Worm (Caenorhabditis elegans) whole organism, young adult: Measurements from ENCODE around the gene hlh-27.

Source experiments
- C06A6.2 ChIP-seq: fragments of 200-800 bp; sonication (Bioruptor generic); conservative IDR thresholded peaks from 2 replicates; pipeline ENCODE4 v1.3.6; 2022; ENCODE audit warnings: missing genetic modification characterization, missing compliant biosample characterization
- D2030.7 ChIP-seq: fragments of 200-800 bp; sonication (Bioruptor generic); IDR thresholded peaks from 2 replicates; pipeline ENCODE4 v1.3.6; 2022; ENCODE audit warnings: missing genetic modification reagents, missing genetic modification characterization, missing compliant biosample characterization
- F33H1.4 ChIP-seq: fragments of 200-800 bp; sonication (Bioruptor generic); IDR thresholded peaks from 2 replicates; pipeline ENCODE4 v1.3.6; 2022; ENCODE audit warnings: missing genetic modification reagents, missing genetic modification characterization, missing compliant biosample characterization
- F39B2.1 ChIP-seq: fragments of 200-800 bp; sonication (Bioruptor generic); IDR thresholded peaks from 2 replicates; pipeline ENCODE4 v1.3.6; 2022; ENCODE audit warnings: missing genetic modification reagents, missing genetic modification characterization, missing compliant biosample characterization
- F52B5.7 ChIP-seq: sonication (generic microtip); optimal IDR thresholded peaks from 2 replicates; lab custom pipeline; 2016; ENCODE audit warnings: mild to moderate bottlenecking, missing genetic modification characterization, missing compliant biosample characterization
- F55B11.4 ChIP-seq: sonication (generic microtip); optimal IDR thresholded peaks from 2 replicates; lab custom pipeline; 2016; ENCODE audit warnings: missing compliant biosample characterization, missing genetic modification characterization, borderline replicate concordance; ENCODE audit not compliant: insufficient read depth
- T26A5.8 ChIP-seq: sonication (generic microtip); optimal IDR thresholded peaks from 2 replicates; lab custom pipeline; 2016; ENCODE audit warnings: missing genetic modification characterization, missing compliant biosample characterization
- Y53F4B.3 ChIP-seq: fragments of 200-800 bp; sonication (Bioruptor generic); IDR thresholded peaks from 2 replicates; pipeline ENCODE4 v1.3.6; 2022; ENCODE audit warnings: missing genetic modification reagents, missing genetic modification characterization, missing compliant biosample characterization
- attf-5 ChIP-seq: fragments of 200-800 bp; sonication (Bioruptor generic); optimal IDR thresholded peaks from 2 replicates; lab custom pipeline; 2018; ENCODE audit warnings: mild to moderate bottlenecking, missing genetic modification characterization, missing compliant biosample characterization
- bed-2 ChIP-seq: fragments of 200-800 bp; sonication (Bioruptor generic); IDR thresholded peaks from 2 replicates; pipeline ENCODE4 v1.3.6; 2022; ENCODE audit warnings: missing genetic modification reagents, missing genetic modification characterization, missing compliant biosample characterization
- ccch-3 ChIP-seq: fragments of 200-800 bp; sonication (Bioruptor generic); optimal IDR thresholded peaks from 2 replicates; lab custom pipeline; 2018; ENCODE audit warnings: mild to moderate bottlenecking, missing genetic modification characterization, missing compliant biosample characterization
- cebp-1 ChIP-seq, 2 experiments: fragments of 200-800 bp in 1 of 2; sonication (Bioruptor generic) in 1 of 2; sonication (generic microtip) in 1 of 2; IDR thresholded peaks in 1 of 2; optimal IDR thresholded peaks in 1 of 2; 2 replicates each; pipeline versions ENCODE4 v1.3.6 to Lab custom; 2017 to 2022; ENCODE audit warnings: missing compliant biosample characterization in 2 of 2, missing genetic modification characterization in 2 of 2, mild to moderate bottlenecking in 1 of 2, missing genetic modification reagents in 1 of 2, moderate library complexity in 1 of 2
- cebp-2 ChIP-seq: fragments of 200-800 bp; sonication (Bioruptor generic); IDR thresholded peaks from 2 replicates; pipeline ENCODE4 v1.3.6; 2022; ENCODE audit warnings: missing genetic modification characterization, missing compliant biosample characterization
- ceh-100 ChIP-seq: fragments of 200-800 bp; sonication (Bioruptor generic); IDR thresholded peaks from 2 replicates; pipeline ENCODE4 v1.3.6; 2022; ENCODE audit warnings: missing genetic modification reagents, missing genetic modification characterization, missing compliant biosample characterization
- ceh-27 ChIP-seq: fragments of 200-800 bp; sonication (Bioruptor generic); optimal IDR thresholded peaks from 2 replicates; lab custom pipeline; 2018; ENCODE audit warnings: mild to moderate bottlenecking, missing genetic modification characterization, moderate library complexity, missing compliant biosample characterization
- ceh-91 ChIP-seq: fragments of 200-800 bp; sonication (Bioruptor generic); IDR thresholded peaks from 2 replicates; pipeline ENCODE4 v1.3.6; 2022; ENCODE audit warnings: missing genetic modification reagents, missing genetic modification characterization, missing compliant biosample characterization
- chd-7 ChIP-seq: sonication (generic microtip); optimal IDR thresholded peaks from 2 replicates; lab custom pipeline; 2016; ENCODE audit warnings: mild to moderate bottlenecking, missing genetic modification characterization, moderate library complexity, missing compliant biosample characterization
- dox-1 ChIP-seq: fragments of 200-800 bp; sonication (Bioruptor generic); IDR thresholded peaks from 2 replicates; pipeline ENCODE4 v1.3.6; 2022; ENCODE audit warnings: missing genetic modification reagents, missing genetic modification characterization, missing compliant biosample characterization
- dpff-1 ChIP-seq: sonication (generic microtip); optimal IDR thresholded peaks from 2 replicates; lab custom pipeline; 2017; ENCODE audit warnings: mild to moderate bottlenecking, missing genetic modification characterization, missing compliant biosample characterization
- dpl-1 ChIP-seq: fragments of 150-350 bp; optimal IDR thresholded peaks from 2 replicates; lab custom pipeline; 2014; ENCODE audit warnings: missing biosample characterization, missing genetic modification reagents, missing genetic modification characterization
- efl-1 ChIP-seq: fragments of 150-350 bp; optimal IDR thresholded peaks from 2 replicates; lab custom pipeline; 2014; ENCODE audit warnings: missing biosample characterization, missing genetic modification reagents, missing genetic modification characterization
- him-1 ChIP-seq: sonication (generic microtip); optimal IDR thresholded peaks from 2 replicates; lab custom pipeline; 2016; ENCODE audit warnings: missing genotype, missing genetic modification reagents, missing genetic modification characterization, missing compliant biosample characterization
- hmg-1.2 ChIP-seq: fragments of 200-800 bp; sonication (Bioruptor generic); IDR thresholded peaks from 2 replicates; pipeline ENCODE4 v1.3.6; 2022; ENCODE audit warnings: missing genetic modification reagents, missing genetic modification characterization, missing compliant biosample characterization
- let-607 ChIP-seq, 2 experiments: fragments of 200-800 bp in 1 of 2; sonication (Bioruptor generic) in 1 of 2; sonication (generic microtip) in 1 of 2; optimal IDR thresholded peaks; 2 replicates each; lab custom pipeline; 2016 to 2018; ENCODE audit warnings: mild to moderate bottlenecking in 2 of 2, missing compliant biosample characterization in 2 of 2, missing genetic modification characterization in 2 of 2, moderate library complexity in 2 of 2, missing genotype in 1 of 2
- lin-35 ChIP-seq, 3 experiments: fragments of 150-350 bp in 2 of 3; sonication (generic microtip) in 1 of 3; optimal IDR thresholded peaks; 2 replicates each; lab custom pipeline; 2014 to 2018; ENCODE audit warnings: missing biosample characterization in 3 of 3, missing genetic modification characterization in 3 of 3, missing genetic modification reagents in 3 of 3
- lin-54 ChIP-seq: fragments of 200-800 bp; sonication (Bioruptor generic); optimal IDR thresholded peaks from 2 replicates; lab custom pipeline; 2018; ENCODE audit warnings: mild to moderate bottlenecking, missing genetic modification characterization, missing compliant biosample characterization
- lsl-1 ChIP-seq: fragments of 200-800 bp; sonication (Bioruptor generic); optimal IDR thresholded peaks from 2 replicates; lab custom pipeline; 2018; ENCODE audit warnings: mild to moderate bottlenecking, missing genetic modification characterization, moderate library complexity, missing compliant biosample characterization
- madf-3 ChIP-seq: fragments of 200-800 bp; sonication (Bioruptor generic); IDR thresholded peaks from 2 replicates; pipeline ENCODE4 v1.3.6; 2022; ENCODE audit warnings: missing genetic modification reagents, missing genetic modification characterization, missing compliant biosample characterization
- madf-6 ChIP-seq: fragments of 200-800 bp; sonication (Bioruptor generic); IDR thresholded peaks from 2 replicates; pipeline ENCODE4 v1.3.6; 2022; ENCODE audit warnings: missing genetic modification reagents, missing genetic modification characterization, missing compliant biosample characterization
- mcd-1 ChIP-seq: fragments of 200-800 bp; sonication (Bioruptor generic); IDR thresholded peaks from 2 replicates; pipeline ENCODE4 v1.3.6; 2022; ENCODE audit warnings: missing genetic modification reagents, missing genetic modification characterization, missing compliant biosample characterization
- nfyb-1 ChIP-seq: fragments of 200-800 bp; sonication (Bioruptor generic); IDR thresholded peaks from 2 replicates; pipeline ENCODE4 v1.3.6; 2022; ENCODE audit warnings: missing genetic modification reagents, missing genetic modification characterization, missing compliant biosample characterization
- nhr-120 ChIP-seq: fragments of 200-800 bp; sonication (Bioruptor generic); IDR thresholded peaks from 2 replicates; pipeline ENCODE4 v1.3.6; 2022; ENCODE audit warnings: missing genetic modification characterization, missing compliant biosample characterization
- rpc-1 ChIP-seq, 2 experiments: fragments of 150-350 bp in 1 of 2; sonication (generic microtip) in 1 of 2; optimal IDR thresholded peaks; 2 replicates each; lab custom pipeline; 2014 to 2018; ENCODE audit warnings: missing biosample characterization in 1 of 2, missing genetic modification characterization in 1 of 2, missing genetic modification reagents in 1 of 2, missing genotype in 1 of 2
- snpc-3.4 ChIP-seq: sonication (generic microtip); optimal IDR thresholded peaks from 2 replicates; lab custom pipeline; 2017; ENCODE audit warnings: missing genetic modification characterization, mild to moderate bottlenecking, missing compliant biosample characterization, antibody characterized with exemption, moderate library complexity, missing genotype, missing genetic modification reagents
- snpc-4 ChIP-seq, 5 experiments: fragments of 150-350 bp in 1 of 5; sonication (generic microtip) in 4 of 5; optimal IDR thresholded peaks; 2 replicates each; lab custom pipeline; 2014 to 2018; ENCODE audit warnings: missing genetic modification characterization in 5 of 5, missing biosample characterization in 3 of 5, antibody characterized with exemption in 2 of 5, mild to moderate bottlenecking in 2 of 5, missing compliant biosample characterization in 2 of 5, missing genotype in 2 of 5, moderate library complexity in 2 of 5, missing genetic modification reagents in 1 of 5
- sptf-2 ChIP-seq: fragments of 200-800 bp; sonication (Bioruptor generic); optimal IDR thresholded peaks from 2 replicates; lab custom pipeline; 2018; ENCODE audit warnings: mild to moderate bottlenecking, missing genetic modification characterization, missing compliant biosample characterization
- unc-62 ChIP-seq: fragments of 150-350 bp; optimal IDR thresholded peaks from 2 replicates; lab custom pipeline; 2014; ENCODE audit warnings: missing biosample characterization, missing genetic modification reagents, missing genetic modification characterization
- ztf-22 ChIP-seq: fragments of 200-800 bp; sonication (Bioruptor generic); optimal IDR thresholded peaks from 2 replicates; lab custom pipeline; 2018; ENCODE audit warnings: mild to moderate bottlenecking, missing genetic modification characterization, moderate library complexity, missing compliant biosample characterization
- ztf-28 ChIP-seq: fragments of 200-800 bp; sonication (Bioruptor generic); IDR thresholded peaks from 2 replicates; pipeline ENCODE4 v1.3.6; 2022; ENCODE audit warnings: missing genetic modification reagents, missing genetic modification characterization, missing compliant biosample characterization

The hlh-27 gene

DNA sequence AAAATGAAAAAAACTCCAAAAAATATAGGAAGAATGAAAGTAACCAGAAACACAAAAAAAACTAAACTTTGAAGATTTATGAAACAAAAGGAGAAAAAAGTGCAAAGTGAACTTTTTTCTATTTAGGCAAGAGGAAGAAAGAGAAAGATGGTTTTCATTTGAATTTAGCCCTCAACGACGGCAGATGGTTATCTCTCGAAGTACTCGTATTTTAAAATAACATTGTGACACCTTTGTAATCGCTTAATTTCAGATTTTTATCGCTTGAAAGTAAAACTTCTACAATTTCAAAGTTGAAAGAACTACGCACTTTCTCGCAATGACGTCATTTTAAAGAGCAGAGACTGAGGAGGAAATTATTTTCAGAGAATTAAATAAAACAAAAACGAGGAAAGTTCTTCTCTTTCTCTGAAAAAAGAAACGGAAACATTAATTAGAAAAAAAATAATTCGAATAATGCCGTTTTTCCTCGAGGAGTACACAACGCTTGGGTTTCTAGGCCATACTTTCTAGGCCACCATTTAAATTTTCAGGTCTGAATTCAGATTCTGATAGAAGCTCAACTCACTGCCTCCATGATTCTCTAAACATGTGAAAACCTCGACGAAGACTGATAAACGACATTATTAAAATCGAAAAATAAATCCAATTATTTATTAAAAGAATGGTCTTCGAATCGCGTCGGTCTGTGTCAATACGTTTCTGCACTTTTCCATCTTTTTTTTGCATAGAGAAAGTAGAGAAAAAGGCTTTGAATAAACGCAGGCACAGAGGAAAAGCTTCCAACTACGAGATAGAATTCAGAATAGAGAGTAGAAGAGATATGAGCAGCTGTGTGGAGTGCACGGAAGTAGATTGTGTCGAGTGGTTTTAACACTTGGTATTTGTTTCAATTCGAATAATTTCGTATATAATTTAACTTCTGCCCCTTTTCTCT lies 28.3 kb downstream of the hlh-27 start (continued):
- 0 out of 2 replicates have a peak, but pooled peaks have one; percentile 39 for TF ChIP-seq dox-1
- TF ChIP-seq F52B5.7, result no peak
- peak; percentile 1 for TF ChIP-seq attf-5 (GFP tag; lab: Kevin White, UChicago)
- TF ChIP-seq cebp-1 (GFP tag; IDR thresholded peaks at IDR 0.05; lab: Robert Waterston, UW), result no peak
- no peak for TF ChIP-seq cebp-1 (tag; optimal IDR thresholded peaks at IDR 0.05; lab: Kevin White, UChicago)
- no peak for TF ChIP-seq cebp-2 (GFP tag; lab: Robert Waterston, UW)
- no peak for TF ChIP-seq rpc-1 (optimal IDR thresholded peaks at IDR 0.05; lab: Kevin White, UChicago)
- no peak for TF ChIP-seq rpc-1 (tag; optimal IDR thresholded peaks at IDR 0.05; lab: Kevin White, UChicago)
- TF ChIP-seq Y53F4B.3 (GFP tag; lab: Robert Waterston, UW), result no peak
- peak; percentile 50 for TF ChIP-seq him-1 (tag; lab: Kevin White, UChicago)
- TF ChIP-seq ceh-100, result no peak
- TF ChIP-seq, all 124 proteins: peak for 19

ce11 chrII:5505820-5506287 lies 34.2 kb downstream of the hlh-27 start, which contains the start of gene npp-24:
Gene npp-24 (plus strand): TSS chrII:5505870.
- TF ChIP-seq ceh-27, result no peak
- TF ChIP-seq lin-35 (GFP tag; optimal IDR thresholded peaks at IDR 0.05; lab: Kevin White, UChicago), result peak in 1 of 3 experiments; percentile 43

DNA sequence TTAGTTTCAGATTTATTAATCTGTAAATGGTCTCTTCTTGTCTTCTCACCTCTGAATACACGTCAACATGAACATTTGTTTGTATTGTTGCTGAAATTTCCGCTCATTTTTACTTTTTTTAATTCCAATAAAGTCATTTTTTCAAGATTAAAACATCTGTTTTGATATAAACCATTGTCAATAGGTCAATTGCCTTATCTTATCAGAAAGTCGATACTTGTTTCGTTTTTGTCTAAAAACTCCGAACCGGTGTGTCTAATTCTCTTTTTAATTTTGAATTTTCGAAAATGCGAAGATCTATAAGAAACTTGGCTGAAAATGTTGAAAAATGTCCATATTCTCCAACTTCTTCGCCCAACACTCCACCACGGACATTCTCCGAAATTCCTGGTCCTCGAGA lies 36.3 kb downstream of the hlh-27 start, which contains the start of gene cyp-44A1:
cyp-44A1 (plus strand) TSS at position 285 of the 400 bp plus-strand sequence.
- TF ChIP-seq nhr-120 (GFP tag; lab: Robert Waterston, UW) (no peak), chd-7 (tag; lab: Kevin White, UChicago) (no peak), ztf-22 (GFP tag; lab: Kevin White, UChicago) (no peak), F55B11.4 (tag; lab: Kevin White, UChicago) (no peak), ccch-3 (GFP tag; lab: Kevin White, UChicago) (no peak), T26A5.8 (tag; lab: Kevin White, UChicago) (no peak), dpl-1 (GFP tag; lab: Kevin White, UChicago) (no peak), bed-2 (GFP tag; lab: Robert Waterston, UW) (no peak), C06A6.2 (GFP tag; lab: Robert Waterston, UW) (no peak), ceh-27 (no peak), nfyb-1 (no peak), unc-62 (no peak), ztf-28 (no peak), lin-35 (GFP tag; optimal IDR thresholded peaks at IDR 0.05; lab: Kevin White, UChicago) (no peak), sptf-2 (no peak)

DNA sequence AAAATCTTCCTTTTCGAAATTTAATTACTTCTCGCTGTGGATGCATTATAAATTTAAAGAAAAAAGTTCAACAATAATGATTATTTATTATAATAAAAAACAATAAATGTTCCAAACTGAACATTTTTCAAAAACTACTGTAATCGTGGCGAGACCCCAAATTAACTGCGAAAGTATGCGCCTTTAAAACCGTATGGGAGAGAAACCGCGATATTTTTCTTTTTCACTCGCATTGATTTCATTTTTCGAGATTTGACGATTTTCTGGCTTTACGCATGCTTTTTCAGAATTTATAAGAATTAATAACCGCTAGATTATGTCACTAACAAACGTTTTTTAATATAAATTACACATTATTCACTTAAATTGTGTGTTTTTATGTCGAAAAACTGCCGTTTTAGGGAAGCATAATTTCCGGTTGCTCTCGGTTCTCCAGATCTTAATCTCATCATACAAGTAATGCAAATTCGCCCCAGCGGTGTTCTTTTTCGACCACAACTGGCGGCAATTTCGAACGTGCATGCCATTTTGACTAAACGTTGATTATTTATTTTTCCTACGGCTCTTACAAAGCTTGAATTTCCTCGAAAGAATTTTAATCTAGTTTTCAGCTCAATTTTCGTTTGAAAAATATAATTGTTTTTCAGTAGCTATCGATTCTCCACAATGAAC lies 38.9 kb downstream of the hlh-27 start, which contains the start of gene F12A10.8:
F12A10.8 (minus strand) TSS at position 79 of the 672 bp plus-strand sequence.
- TF ChIP-seq ceh-91 (peak; percentile 67), lin-35 (GFP tag; optimal IDR thresholded peaks at IDR 0.05; lab: Kevin White, UChicago) (peak in 1 of 3 experiments; percentile 60), F33H1.4 (GFP tag; lab: Robert Waterston, UW) (peak; percentile 88), madf-6 (peak; percentile 87), hmg-1.2 (GFP tag; lab: Robert Waterston, UW) (0 out of 2 replicates have a peak, but pooled peaks have one; percentile 8), snpc-4 (GFP tag; optimal IDR thresholded peaks at IDR 0.05; lab: Kevin White, UChicago) (peak; percentile 22), snpc-4 (tag; optimal IDR thresholded peaks at IDR 0.05; lab: Kevin White, UChicago) (no peak), F39B2.1 (GFP tag; lab: Robert Waterston, UW) (no peak), dpff-1 (tag; lab: Kevin White, UChicago) (no peak), lin-54 (GFP tag; lab: Kevin White, UChicago) (no peak), efl-1 (peak; percentile 80), madf-3 (GFP tag; lab: Robert Waterston, UW) (no peak), snpc-3.4 (tag; lab: Kevin White, UChicago) (peak; percentile 13), let-607 (tag; optimal IDR thresholded peaks at IDR 0.05; lab: Kevin White, UChicago) (no peak), mcd-1 (GFP tag; lab: Robert Waterston, UW) (peak; percentile 46; the same call in 1 of the 2 replicates), D2030.7 (GFP tag; lab: Robert Waterston, UW) (peak; percentile 58; the same call in 1 of the 2 replicates), lsl-1 (peak; percentile 93)
